Worm (Caenorhabditis elegans) whole organism, mixed stage, embryonic: ENCODE measurements around the gene C24D10.5.

Experiments used
- M03D4.4 ChIP-seq: sonication (generic microtip); optimal IDR thresholded peaks from 2 replicates; lab custom pipeline; 2017; ENCODE audit warnings: mild to moderate bottlenecking, missing genetic modification characterization, missing compliant biosample characterization
- lin-13 ChIP-seq: fragments of 150-350 bp; optimal IDR thresholded peaks from 2 replicates; lab custom pipeline; 2014; ENCODE audit warnings: missing biosample characterization, missing genetic modification characterization
- pha-4 ChIP-seq: fragments of 150-350 bp; optimal IDR thresholded peaks from 2 replicates; lab custom pipeline; 2018; ENCODE audit warnings: missing biosample characterization, missing genetic modification reagents, missing genetic modification characterization
- unc-62 ChIP-seq: fragments of 150-350 bp; optimal IDR thresholded peaks from 2 replicates; lab custom pipeline; 2014; ENCODE audit warnings: missing biosample characterization, missing genetic modification reagents, missing genetic modification characterization

DNA sequence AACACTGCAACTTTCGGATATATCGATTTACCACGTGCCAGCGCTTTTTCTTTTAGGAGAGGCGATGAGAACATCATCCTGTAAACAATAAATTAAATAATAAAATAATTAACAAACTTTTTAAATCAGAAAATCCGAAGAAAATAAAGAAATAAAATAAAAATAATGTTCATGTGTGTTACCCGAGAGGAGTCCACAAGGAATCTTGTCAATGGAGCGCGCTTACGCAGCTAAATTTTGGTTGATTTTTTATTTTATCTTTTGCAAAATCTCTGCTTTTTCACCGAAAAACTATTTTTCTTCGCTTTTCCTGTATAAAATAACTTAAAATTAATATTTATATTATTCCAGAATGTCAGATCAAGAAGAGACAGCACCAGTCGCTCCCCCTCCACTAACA is 10.3 kb downstream of the C24D10.5 start, which contains the start of the genes C24D10.6 and C24D10.4:
- no peak for TF ChIP-seq lin-13 (tag; lab: Kevin White, UChicago)
- no peak for TF ChIP-seq M03D4.4 (tag; lab: Kevin White, UChicago)
- TF ChIP-seq unc-62 (GFP tag; lab: Kevin White, UChicago): no peak
- TF ChIP-seq pha-4 (tag; lab: Kevin White, UChicago): no peak
